Fruit fly (Drosophila melanogaster): ENCODE results near the gene CG32756.
A peak's percentile ranks its signal among the peaks of the same experiment; 100 is the strongest.

Gene CG32756

DNA sequence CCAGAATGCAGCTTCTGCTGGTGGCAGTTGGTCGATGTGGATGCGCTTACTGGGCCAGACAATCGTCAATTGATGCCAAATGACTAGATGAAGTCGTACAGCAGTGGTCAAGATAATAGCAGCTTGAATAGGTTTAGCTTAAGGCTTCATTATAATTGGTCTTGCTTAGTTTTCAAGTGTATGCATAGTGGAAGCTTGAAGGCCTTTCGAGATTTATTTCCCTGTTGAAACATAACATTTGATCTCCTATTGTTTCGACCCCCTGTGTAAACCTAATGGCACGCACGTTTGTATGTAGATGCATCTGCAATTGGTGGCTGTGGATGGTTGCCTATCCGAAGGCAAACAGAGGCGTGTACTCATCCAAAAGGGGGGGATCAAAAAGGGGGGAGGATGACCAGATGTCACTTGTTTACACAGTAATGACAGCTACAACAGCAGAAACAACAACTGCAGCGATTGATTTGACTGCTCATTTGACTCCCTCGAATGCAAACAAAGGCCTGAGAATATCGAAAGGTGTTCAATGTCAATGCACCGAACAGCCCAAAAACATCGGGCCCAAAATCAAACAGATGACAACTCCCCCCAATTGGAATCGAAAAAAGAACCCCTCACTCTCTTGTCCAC, 22.7 kb downstream of the CG32756 start (continued):
- TF ChIP-seq lov (optimal IDR thresholded peaks at IDR 0.05) (no peak), lov (GFP tag; IDR thresholded peaks at IDR 0.05) (no peak), gfzf (GFP tag; optimal IDR thresholded peaks at IDR 0.05) (no peak), CG14441 (GFP tag; IDR thresholded peaks at IDR 0.05) (peak; percentile 44), ftz-f1 (GFP tag; optimal IDR thresholded peaks at IDR 0.05) (no peak), CG6813 (GFP tag; optimal IDR thresholded peaks at IDR 0.05) (no peak), CG13424 (tag; optimal IDR thresholded peaks at IDR 0.05) (no peak), CG11723 (GFP tag; optimal IDR thresholded peaks at IDR 0.05) (no peak), CG13775 (GFP tag; optimal IDR thresholded peaks at IDR 0.05) (peak; percentile 4), Mad (GFP tag; optimal IDR thresholded peaks at IDR 0.05) (no peak), Sin3A (optimal IDR thresholded peaks at IDR 0.05) (no peak), gsb-n (tag; optimal IDR thresholded peaks at IDR 0.05) (no peak), CG30403 (GFP tag; optimal IDR thresholded peaks at IDR 0.05) (peak; percentile 20), CG7745 (tag; optimal IDR thresholded peaks at IDR 0.05) (no peak), CG15011 (GFP tag; optimal IDR thresholded peaks at IDR 0.05) (no peak), CG10147 (GFP tag; optimal IDR thresholded peaks at IDR 0.05) (no peak), CG1602 (GFP tag; optimal IDR thresholded peaks at IDR 0.05) (peak; percentile 29), sisA (GFP tag; IDR thresholded peaks at IDR 0.05) (peak; percentile 40; the same call in 1 of the 2 replicates), CG12071 (GFP tag; optimal IDR thresholded peaks at IDR 0.05) (no peak), Bdp1 (GFP tag; optimal IDR thresholded peaks at IDR 0.05) (no peak), CG13123 (GFP tag; optimal IDR thresholded peaks at IDR 0.05) (no peak), gcm (GFP tag; optimal IDR thresholded peaks at IDR 0.05) (no peak), CG2199 (GFP tag; IDR thresholded peaks at IDR 0.05) (no peak), nmo (GFP tag; optimal IDR thresholded peaks at IDR 0.05) (peak; percentile 44), CG7372 (GFP tag; IDR thresholded peaks at IDR 0.05) (no peak), CG17361 (GFP tag; IDR thresholded peaks at IDR 0.05) (peak; percentile 40; the same call in 1 of the 3 replicates), ham (GFP tag; IDR thresholded peaks at IDR 0.05) (no peak), E2f2 (GFP tag; IDR thresholded peaks at IDR 0.05) (no peak; the same call in 1 of the 2 replicates), pfk (GFP tag; optimal IDR thresholded peaks at IDR 0.05) (no peak), Doc2 (GFP tag; IDR thresholded peaks at IDR 0.05) (0 out of 2 replicates have a peak, but pooled peaks have one; percentile 15), disco-r (GFP tag; optimal IDR thresholded peaks at IDR 0.05) (no peak), fd64A (GFP tag; optimal IDR thresholded peaks at IDR 0.05) (no peak), tin (GFP tag; optimal IDR thresholded peaks at IDR 0.05) (no peak), CG31365 (tag; optimal IDR thresholded peaks at IDR 0.05) (no peak), Fer2 (tag; optimal IDR thresholded peaks at IDR 0.05) (no peak), MESR4 (GFP tag; optimal IDR thresholded peaks at IDR 0.05) (no peak), slou (GFP tag; optimal IDR thresholded peaks at IDR 0.05) (no peak), kah (GFP tag; optimal IDR thresholded peaks at IDR 0.05) (no peak), CG12769 (tag; optimal IDR thresholded peaks at IDR 0.05) (no peak), Gsc (GFP tag; IDR thresholded peaks at IDR 0.05) (no peak)

DNA sequence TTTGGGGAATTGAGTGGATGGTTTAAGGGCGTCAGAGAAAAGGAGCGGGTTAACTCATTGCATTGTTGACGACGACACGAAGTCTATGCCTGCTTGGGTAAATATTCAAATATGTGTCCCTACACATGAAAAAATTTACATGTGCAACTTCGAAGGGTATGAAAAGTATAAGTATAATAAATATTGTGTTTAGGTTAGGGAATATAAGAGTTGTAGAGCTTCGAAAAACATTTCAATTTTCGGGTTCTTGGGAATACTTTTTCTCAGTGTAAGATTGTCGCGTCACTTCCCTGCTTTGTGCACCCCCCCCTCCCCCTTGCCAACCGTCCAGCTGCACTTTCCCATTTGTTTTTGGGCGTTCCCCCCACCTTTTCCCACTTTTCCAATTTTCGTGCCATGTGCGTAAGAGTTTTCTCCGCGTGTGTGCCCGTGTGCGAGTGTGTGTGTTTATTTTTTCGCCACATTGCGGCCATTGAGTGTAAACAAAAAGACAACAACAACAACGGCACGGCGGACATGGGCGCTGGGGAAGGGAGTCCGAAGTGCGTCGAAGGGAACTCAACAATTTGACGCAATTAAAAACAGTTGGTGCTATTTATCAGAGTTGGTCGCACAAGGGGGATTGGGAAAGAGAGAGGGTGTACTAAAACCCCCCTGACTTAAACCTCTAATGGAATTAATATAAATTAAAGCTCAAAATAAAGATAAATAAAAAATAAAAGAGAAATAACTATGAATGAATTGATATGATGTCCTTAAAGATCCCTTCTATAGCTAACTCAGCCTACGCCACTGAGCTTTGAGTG, 24.6 kb downstream of the CG32756 start:
- TF ChIP-seq CG12391 (tag; optimal IDR thresholded peaks at IDR 0.05) (peak; percentile 43), CG15601 (tag; optimal IDR thresholded peaks at IDR 0.05) (peak; percentile 22), CG10979 (tag; optimal IDR thresholded peaks at IDR 0.05) (peak; percentile 36), ham (GFP tag; IDR thresholded peaks at IDR 0.05) (no peak), gem (tag; optimal IDR thresholded peaks at IDR 0.05) (peak; percentile 65), Mrtf (GFP tag; IDR thresholded peaks at IDR 0.05) (0 out of 3 replicates have a peak, but pooled peaks have one; percentile 4), Opbp (GFP tag; IDR thresholded peaks at IDR 0.05; ENCODE audit: partially characterized antibody) (no peak), ttk (GFP tag; IDR thresholded peaks at IDR 0.05) (peak; percentile 26; the same call in 1 of the 2 replicates), CG3407 (GFP tag; optimal IDR thresholded peaks at IDR 0.05) (no peak), CG10431 (GFP tag; optimal IDR thresholded peaks at IDR 0.05) (no peak), BEAF-32 (GFP tag; optimal IDR thresholded peaks at IDR 0.05) (no peak), HLHmδ (GFP tag; optimal IDR thresholded peaks at IDR 0.05) (no peak)
